Worm (Caenorhabditis elegans) whole organism, midembryonic: ENCODE results near the gene F08F8.11.

Experiments
- T22C8.4 ChIP-seq: fragments of 200-800 bp; sonication (Bioruptor generic); IDR thresholded peaks from 2 replicates; pipeline ENCODE4 v1.3.6; 2022; ENCODE audit warnings: missing genetic modification characterization, missing compliant biosample characterization
- cog-1 ChIP-seq: sonication (generic microtip); optimal IDR thresholded peaks from 2 replicates; lab custom pipeline; 2016; ENCODE audit warnings: missing genetic modification characterization, missing compliant biosample characterization
- flt-1 ChIP-seq: fragments of 200-800 bp; sonication (Bioruptor generic); IDR thresholded peaks from 2 replicates; pipeline ENCODE4 v1.3.6; 2022; ENCODE audit warnings: missing genetic modification characterization, missing compliant biosample characterization
- klf-2 ChIP-seq: fragments of 200-800 bp; sonication (Bioruptor generic); conservative IDR thresholded peaks from 2 replicates; pipeline ENCODE4 v1.3.6; 2022; ENCODE audit warnings: missing genetic modification reagents, missing genetic modification characterization, missing compliant biosample characterization
- med-1 ChIP-seq: sonication (generic microtip); optimal IDR thresholded peaks from 2 replicates; lab custom pipeline; 2017; ENCODE audit warnings: missing genetic modification characterization, mild to moderate bottlenecking, missing compliant biosample characterization, antibody characterized with exemption, missing genetic modification reagents; ENCODE audit not compliant: insufficient read depth
- ref-1 ChIP-seq: fragments of 200-800 bp; sonication (Bioruptor generic); conservative IDR thresholded peaks from 2 replicates; pipeline ENCODE4 v1.3.6; 2022; ENCODE audit warnings: missing genetic modification reagents, missing genetic modification characterization, missing compliant biosample characterization
- tab-1 ChIP-seq: fragments of 200-800 bp; sonication (Bioruptor generic); IDR thresholded peaks from 2 replicates; pipeline ENCODE4 v1.3.6; 2022; ENCODE audit warnings: missing genetic modification characterization, missing compliant biosample characterization
- ztf-23 ChIP-seq: fragments of 200-800 bp; sonication (Bioruptor generic); IDR thresholded peaks from 2 replicates; pipeline ENCODE4 v1.3.6; 2022; ENCODE audit warnings: missing genetic modification reagents, missing genetic modification characterization, missing compliant biosample characterization
- ztf-29 ChIP-seq: fragments of 200-800 bp; sonication (Bioruptor generic); IDR thresholded peaks from 2 replicates; pipeline ENCODE4 v1.3.6; 2022; ENCODE audit warnings: missing genetic modification reagents, missing genetic modification characterization, missing compliant biosample characterization

The F08F8.11 gene

DNA sequence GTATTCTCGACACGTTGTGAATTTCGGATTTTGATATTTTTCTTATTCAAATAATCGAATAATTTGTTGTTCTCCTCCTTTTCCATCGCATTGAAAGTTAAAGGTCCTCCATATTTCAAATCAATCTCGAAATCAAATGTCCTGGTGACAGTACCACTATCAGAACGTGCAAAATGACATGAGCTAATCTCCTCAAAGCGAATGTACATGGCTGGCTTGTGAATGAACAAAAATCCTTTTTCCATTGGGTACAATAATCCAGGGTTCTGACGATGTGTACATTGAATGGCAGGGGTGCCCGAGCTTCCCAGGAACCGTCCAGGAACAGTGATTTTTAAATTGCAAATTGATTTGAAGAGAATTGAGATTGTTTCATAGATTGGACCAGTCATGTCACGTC, 14.4 kb downstream of the F08F8.11 start:
- TF ChIP-seq flt-1 (GFP tag; lab: Robert Waterston, UW) (no peak), ref-1 (no peak), ztf-29 (no peak), cog-1 (tag; lab: Kevin White, UChicago) (no peak), tab-1 (GFP tag; lab: Robert Waterston, UW) (no peak), T22C8.4 (GFP tag; lab: Robert Waterston, UW) (no peak), med-1 (no peak), ztf-23 (no peak), klf-2 (GFP tag; lab: Robert Waterston, UW) (no peak)

DNA sequence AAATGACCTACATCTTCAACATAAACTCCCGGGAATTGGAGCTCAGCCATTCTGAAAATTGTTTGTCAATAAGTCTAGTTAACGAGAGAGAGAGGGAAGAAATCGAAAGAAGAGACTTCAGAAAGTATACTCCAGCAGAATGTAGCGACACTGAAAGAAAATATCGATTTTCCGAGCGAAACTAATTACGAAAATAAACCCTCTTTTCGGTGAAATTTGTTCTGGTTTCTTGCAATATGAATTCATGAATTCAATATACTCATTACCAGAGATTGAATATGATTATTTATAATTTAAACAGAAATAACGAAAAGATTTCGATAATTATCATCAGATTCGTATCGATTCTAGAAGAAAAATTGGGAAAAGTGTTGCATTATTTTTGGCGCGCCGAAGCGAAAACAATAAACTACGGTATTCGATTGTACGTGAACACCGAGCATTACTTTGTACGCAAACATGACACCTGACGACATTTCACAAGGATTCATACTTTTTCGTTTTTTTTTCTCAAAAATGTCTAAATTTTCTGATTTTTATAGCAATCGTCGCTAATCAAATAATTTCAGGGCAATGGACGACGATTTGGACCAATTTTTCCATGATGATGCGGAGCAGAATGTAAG, 16.0 kb downstream of the F08F8.11 start, which contains the start of the genes hmg-4 and T20B12.3:
hmg-4 (minus strand) TSS at position 51 of the 626 bp plus-strand sequence.
T20B12.3 (plus strand) TSS at position 570 of the 626 bp plus-strand sequence.
- no peak for TF ChIP-seq klf-2 (GFP tag; lab: Robert Waterston, UW)
- TF ChIP-seq cog-1 (tag; lab: Kevin White, UChicago), result no peak
- TF ChIP-seq ztf-23, result no peak
- TF ChIP-seq tab-1 (GFP tag; lab: Robert Waterston, UW), result no peak
- TF ChIP-seq T22C8.4 (GFP tag; lab: Robert Waterston, UW), result no peak
- no peak for TF ChIP-seq med-1
- no peak for TF ChIP-seq ztf-29
- no peak for TF ChIP-seq flt-1 (GFP tag; lab: Robert Waterston, UW)
- no peak for TF ChIP-seq ref-1

DNA sequence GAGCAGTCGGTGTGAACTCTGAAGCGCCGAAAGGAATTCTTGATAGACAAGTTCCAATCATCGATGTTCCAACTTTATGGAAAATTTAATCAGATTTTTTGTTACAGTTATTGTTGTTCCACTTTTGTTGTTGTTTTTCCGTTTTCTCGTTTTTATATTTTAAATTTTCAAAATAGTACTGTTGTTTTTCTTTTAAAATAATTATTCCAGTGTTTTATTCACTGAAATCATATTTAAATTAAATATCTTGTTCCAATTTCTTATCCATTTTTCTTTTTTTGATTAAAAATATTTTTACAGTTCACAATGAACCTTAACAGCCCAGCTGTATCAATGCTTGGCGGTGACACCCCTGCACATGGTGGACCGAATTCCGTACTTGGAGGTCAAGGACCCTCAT, 18.0 kb downstream of the F08F8.11 start, which contains the start of gene tbp-1:
tbp-1 (plus strand) TSS at position 301 of the 400 bp plus-strand sequence.
- no peak for TF ChIP-seq cog-1 (tag; lab: Kevin White, UChicago)
- no peak for TF ChIP-seq flt-1 (GFP tag; lab: Robert Waterston, UW)
- TF ChIP-seq med-1, result no peak
- TF ChIP-seq ztf-29, result no peak
- TF ChIP-seq tab-1 (GFP tag; lab: Robert Waterston, UW), result no peak
- TF ChIP-seq T22C8.4 (GFP tag; lab: Robert Waterston, UW), result no peak
- TF ChIP-seq ztf-23, result no peak
- TF ChIP-seq ref-1, result no peak

DNA sequence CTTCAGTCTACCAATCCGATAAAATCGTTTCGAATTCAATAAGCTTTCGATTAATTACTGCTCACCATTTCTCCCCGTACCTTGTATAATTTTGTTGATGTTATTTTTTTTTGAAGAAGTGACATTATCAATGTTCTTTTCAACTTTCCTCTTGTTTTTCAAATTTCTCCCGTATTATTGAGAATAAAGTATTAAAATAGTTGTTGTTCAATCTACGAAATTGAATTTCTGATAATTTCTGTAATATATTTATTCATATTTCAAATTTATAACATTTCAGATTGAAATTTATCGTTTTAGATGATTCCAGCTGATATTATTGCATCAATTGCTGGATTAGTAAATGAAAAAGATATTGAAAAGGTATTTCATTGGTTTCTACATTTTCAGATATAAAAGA, 20.2 kb downstream of the F08F8.11 start, which contains the start of gene trd-1:
trd-1 (plus strand) TSS at position 301 of the 400 bp plus-strand sequence.
- no peak for TF ChIP-seq ztf-23
- TF ChIP-seq ref-1, result no peak

DNA sequence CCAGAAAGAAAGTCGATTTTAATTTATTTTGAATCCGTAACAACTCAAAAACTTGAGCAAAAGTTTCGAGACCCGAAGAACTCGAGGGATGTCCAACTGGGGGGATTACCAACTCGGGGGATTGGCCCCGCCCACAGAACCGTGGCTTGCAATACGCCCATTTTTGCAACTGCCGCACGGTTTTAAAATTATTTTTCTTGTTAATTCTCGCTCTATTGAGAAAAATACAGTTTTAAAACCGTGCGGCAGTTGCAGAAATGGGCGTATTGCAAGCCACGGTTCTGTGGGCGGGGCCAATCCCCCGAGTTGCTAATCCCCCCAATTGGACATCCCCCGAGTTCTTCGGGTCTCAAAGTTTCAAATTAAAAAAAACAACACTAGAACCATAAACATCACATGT, 20.8 kb downstream of the F08F8.11 start:
- TF ChIP-seq ztf-23 (0 out of 2 replicates have a peak, but pooled peaks have one; percentile 37), flt-1 (GFP tag; lab: Robert Waterston, UW) (0 out of 2 replicates have a peak, but pooled peaks have one; percentile 50)

DNA sequence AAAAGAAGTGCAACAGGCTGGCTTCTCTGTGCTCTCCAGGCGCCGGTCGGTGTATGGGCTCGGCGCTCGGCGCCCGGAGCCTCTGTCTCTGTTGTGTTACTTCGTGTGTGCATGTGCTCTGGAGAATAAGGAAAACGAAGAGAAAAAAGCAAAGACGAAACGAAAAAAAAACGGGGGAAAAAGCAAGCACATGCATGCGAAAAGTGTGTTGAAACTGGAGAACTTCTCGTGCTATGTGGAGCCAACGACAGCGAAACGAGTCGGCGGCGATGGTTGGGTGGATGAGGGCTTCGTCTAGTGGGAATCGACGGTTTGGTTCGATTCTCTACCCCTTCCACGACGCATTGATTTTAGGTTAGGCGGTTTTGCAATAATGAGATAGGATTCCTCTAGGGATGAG, 21.7 kb downstream of the F08F8.11 start:
- TF ChIP-seq klf-2 (GFP tag; lab: Robert Waterston, UW) (no peak), T22C8.4 (GFP tag; lab: Robert Waterston, UW) (no peak), med-1 (no peak), ztf-29 (no peak), ztf-23 (0 out of 2 replicates have a peak, but pooled peaks have one; percentile 33)

DNA sequence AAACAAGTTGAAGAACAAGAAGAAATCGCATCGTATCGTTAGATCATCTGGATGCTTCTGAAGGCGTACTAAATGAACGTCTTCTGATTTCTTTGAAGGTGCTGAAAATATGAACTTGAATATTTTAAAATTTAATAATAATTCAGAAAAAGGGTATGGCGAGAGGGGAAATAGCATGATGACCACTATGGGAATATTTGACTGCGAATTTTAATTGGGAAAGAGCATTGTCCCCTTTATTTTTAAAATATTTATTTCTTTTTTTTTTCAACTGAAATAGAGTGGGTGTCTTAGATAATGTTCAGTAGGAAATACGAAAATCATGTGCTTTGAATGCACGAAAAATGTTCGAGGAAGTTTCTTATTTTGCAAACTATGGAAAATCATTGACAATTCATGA, 29.7 kb downstream of the F08F8.11 start, which contains the start of gene lgc-50:
lgc-50 (minus strand) TSS at position 101 of the 400 bp plus-strand sequence.
- TF ChIP-seq ztf-23 (no peak), flt-1 (GFP tag; lab: Robert Waterston, UW) (no peak)

DNA sequence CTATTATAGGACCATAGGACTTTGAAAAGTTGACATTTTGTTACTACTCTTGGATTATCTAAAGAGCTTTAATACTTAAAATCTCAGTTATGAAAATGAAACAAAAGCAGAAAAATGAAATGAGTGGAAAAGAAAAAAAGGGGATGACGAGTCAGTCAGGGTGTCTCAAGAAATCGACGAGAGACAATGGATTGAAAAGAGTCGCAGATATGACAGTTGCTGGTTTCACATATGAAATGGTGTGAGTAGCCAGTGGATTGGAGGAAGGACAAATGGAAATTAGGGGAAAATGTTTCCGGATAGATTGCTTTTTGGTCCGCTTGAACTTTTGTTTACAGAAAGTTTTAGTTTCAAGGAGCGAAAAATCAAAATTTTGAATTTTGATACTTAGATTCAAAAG, 31.5 kb downstream of the F08F8.11 start:
- no peak for TF ChIP-seq med-1
- TF ChIP-seq tab-1 (GFP tag; lab: Robert Waterston, UW), result no peak
- no peak for TF ChIP-seq ztf-23
- no peak for TF ChIP-seq ztf-29
- TF ChIP-seq cog-1 (tag; lab: Kevin White, UChicago), result no peak
- no peak for TF ChIP-seq klf-2 (GFP tag; lab: Robert Waterston, UW)
- TF ChIP-seq flt-1 (GFP tag; lab: Robert Waterston, UW), result no peak
- no peak for TF ChIP-seq ref-1
- TF ChIP-seq T22C8.4 (GFP tag; lab: Robert Waterston, UW), result no peak

DNA sequence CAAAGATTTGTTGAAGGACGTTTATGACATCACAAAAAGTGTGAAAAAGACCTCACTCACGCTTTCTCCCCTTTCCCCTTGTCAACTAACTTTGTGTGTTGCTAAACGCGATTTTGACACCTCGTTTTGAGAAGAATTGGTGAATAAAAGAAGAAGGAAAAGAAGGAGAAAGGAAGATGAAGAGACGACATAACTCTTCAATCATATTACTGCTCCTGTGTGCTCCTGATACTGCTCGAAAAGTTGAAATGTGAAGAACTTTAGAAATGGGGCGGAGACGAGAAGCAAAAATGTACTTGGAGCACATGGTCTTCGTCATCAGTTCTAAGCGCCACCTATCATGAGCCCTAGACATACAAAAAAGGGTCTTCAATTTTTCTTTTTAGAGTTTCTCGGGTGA, 33.3 kb downstream of the F08F8.11 start:
- TF ChIP-seq tab-1 (GFP tag; lab: Robert Waterston, UW) (no peak), T22C8.4 (GFP tag; lab: Robert Waterston, UW) (no peak), klf-2 (GFP tag; lab: Robert Waterston, UW) (no peak)
